Worm (Caenorhabditis elegans) whole organism, early embryonic: ENCODE data around the gene ZC196.5.

Experiments used
- B0310.2 ChIP-seq: sonication (generic microtip); optimal IDR thresholded peaks from 2 replicates; lab custom pipeline; 2016; ENCODE audit warnings: mild to moderate bottlenecking, missing genetic modification characterization, missing compliant biosample characterization
- F13C5.2 ChIP-seq: sonication (generic microtip); optimal IDR thresholded peaks from 2 replicates; lab custom pipeline; 2017; ENCODE audit warnings: mild to moderate bottlenecking, missing genetic modification characterization, inconsistent platforms, missing compliant biosample characterization
- ama-1 ChIP-seq: fragments of 150-350 bp; optimal IDR thresholded peaks from 2 replicates; lab custom pipeline; 2014
- ceh-13 ChIP-seq: fragments of 200-800 bp; sonication (Bioruptor generic); optimal IDR thresholded peaks from 2 replicates; lab custom pipeline; 2018; ENCODE audit warnings: mild to moderate bottlenecking, missing genetic modification characterization, missing compliant biosample characterization
- ceh-36 ChIP-seq: sonication (generic microtip); optimal IDR thresholded peaks from 2 replicates; lab custom pipeline; 2016; ENCODE audit warnings: missing genetic modification characterization, inconsistent platforms, missing compliant biosample characterization
- ets-7 ChIP-seq: sonication (generic microtip); optimal IDR thresholded peaks from 2 replicates; lab custom pipeline; 2016; ENCODE audit warnings: missing genotype, missing genetic modification characterization, missing compliant biosample characterization
- flt-1 ChIP-seq: fragments of 200-800 bp; sonication (Bioruptor generic); IDR thresholded peaks from 2 replicates; pipeline ENCODE4 v1.3.6; 2022; ENCODE audit warnings: missing genetic modification characterization, missing compliant biosample characterization
- hmbx-1 ChIP-seq: sonication (generic microtip); optimal IDR thresholded peaks from 2 replicates; lab custom pipeline; 2016; ENCODE audit warnings: mild to moderate bottlenecking, missing genetic modification characterization, missing compliant biosample characterization
- hmg-4 ChIP-seq: fragments of 200-800 bp; sonication (Bioruptor generic); optimal IDR thresholded peaks from 2 replicates; lab custom pipeline; 2018; ENCODE audit warnings: mild to moderate bottlenecking, missing genetic modification characterization, missing compliant biosample characterization
- tbx-37 ChIP-seq: fragments of 200-800 bp; sonication (Bioruptor generic); conservative IDR thresholded peaks from 2 replicates; pipeline ENCODE4 v1.3.6; 2022; ENCODE audit warnings: missing genetic modification reagents, missing genetic modification characterization, missing compliant biosample characterization
- tra-4 ChIP-seq: sonication (generic microtip); optimal IDR thresholded peaks from 2 replicates; lab custom pipeline; 2017; ENCODE audit warnings: missing genetic modification characterization, missing compliant biosample characterization

DNA sequence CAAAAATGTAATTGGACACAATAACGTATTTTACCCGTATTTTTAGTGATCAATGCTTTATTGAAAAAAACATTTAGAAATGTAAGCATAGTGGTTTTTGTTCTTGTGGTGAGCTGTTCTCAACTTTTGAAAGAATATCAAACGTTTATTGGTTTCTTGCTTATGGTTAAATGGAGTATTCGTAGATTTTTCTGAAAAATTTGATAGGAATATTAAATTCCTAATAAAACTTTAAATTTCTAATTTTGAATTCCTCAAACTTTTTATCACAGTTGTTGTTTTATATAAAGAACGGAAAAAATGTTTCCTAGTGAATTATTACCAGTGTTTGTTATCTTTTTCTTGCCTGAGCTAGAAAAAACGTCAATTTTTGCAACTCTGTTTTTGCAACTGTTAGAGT, 24.2 kb downstream of the ZC196.5 start, which contains the start of gene B0507.5:
- TF ChIP-seq hmbx-1 (tag; lab: Kevin White, UChicago) (no peak), flt-1 (no peak), ama-1 (lab: Kevin White, UChicago) (no peak), tbx-37 (GFP tag; lab: Robert Waterston, UW) (no peak), tra-4 (tag; lab: Kevin White, UChicago) (no peak), hmg-4 (GFP tag; lab: Kevin White, UChicago) (no peak), ets-7 (tag; lab: Kevin White, UChicago) (no peak), F13C5.2 (no peak), ceh-36 (no peak), ceh-13 (GFP tag; lab: Kevin White, UChicago) (no peak), B0310.2 (tag; lab: Kevin White, UChicago) (no peak)
